Fruit fly (Drosophila melanogaster) whole organism, embryonic: ENCODE measurements around the gene CG34244.
A peak's percentile ranks its signal among the peaks of the same experiment; 100 is the strongest.

Source experiments
- B-H1 ChIP-seq: fragments of 200-800 bp; sonication (Bioruptor generic); IDR thresholded peaks from 3 replicates; pipeline ENCODE4 v1.3.6; 2022; ENCODE audit warnings: missing biosample characterization, missing genetic modification characterization
- BEAF-32 ChIP-seq: fragments of 200-800 bp; sonication (Bioruptor generic); optimal IDR thresholded peaks from 3 replicates; lab custom pipeline; 2017; ENCODE audit warnings: missing biosample characterization, missing genetic modification characterization, mild to moderate bottlenecking, moderate library complexity, missing genetic modification reagents
- CG10543 ChIP-seq: fragments of 200-800 bp; sonication (Bioruptor generic); optimal IDR thresholded peaks from 3 replicates; lab custom pipeline; 2017; ENCODE audit warnings: missing biosample characterization, mild to moderate bottlenecking, missing genetic modification characterization, moderate library complexity
- CG11093 ChIP-seq: fragments of 200-800 bp; sonication (Bioruptor generic); IDR thresholded peaks from 3 replicates; pipeline ENCODE4 v1.3.6; 2022; ENCODE audit warnings: missing biosample characterization, missing genetic modification characterization
- CG11247 ChIP-seq: fragments of 200-800 bp; sonication (Bioruptor generic); IDR thresholded peaks from 2 replicates; pipeline ENCODE4 v1.3.6; 2022; ENCODE audit warnings: missing biosample characterization, missing genetic modification characterization
- CG12942 ChIP-seq: fragments of 200-800 bp; sonication (Bioruptor generic); optimal IDR thresholded peaks from 3 replicates; lab custom pipeline; 2016; ENCODE audit warnings: missing biosample characterization, missing genetic modification characterization
- CG13123 ChIP-seq: fragments of 200-800 bp; sonication (Bioruptor generic); optimal IDR thresholded peaks from 2 replicates; lab custom pipeline; 2016; ENCODE audit warnings: missing biosample characterization, missing genetic modification characterization
- CG14014 ChIP-seq: fragments of 200-800 bp; sonication (Bioruptor generic); IDR thresholded peaks from 2 replicates; pipeline ENCODE4 v1.3.6; 2022; ENCODE audit warnings: missing biosample characterization, missing genetic modification characterization
- CG15479 ChIP-seq: fragments of 200-800 bp; sonication (Bioruptor generic); optimal IDR thresholded peaks from 3 replicates; lab custom pipeline; 2019; ENCODE audit warnings: missing biosample characterization, mild to moderate bottlenecking, missing genetic modification characterization, moderate library complexity
- CG15696 ChIP-seq: fragments of 200-800 bp; sonication (Bioruptor generic); optimal IDR thresholded peaks from 2 replicates; lab custom pipeline; 2019; ENCODE audit warnings: missing biosample characterization, mild to moderate bottlenecking, missing genetic modification characterization, moderate library complexity
- CG1602 ChIP-seq: fragments of 200-800 bp; sonication (Bioruptor generic); optimal IDR thresholded peaks from 3 replicates; lab custom pipeline; 2016; ENCODE audit warnings: missing biosample characterization, missing genetic modification characterization
- CG17568 ChIP-seq: fragments of 200-800 bp; sonication (Bioruptor generic); optimal IDR thresholded peaks from 2 replicates; lab custom pipeline; 2018; ENCODE audit warnings: missing biosample characterization, mild to moderate bottlenecking, missing genetic modification characterization, moderate library complexity
- CG18476 ChIP-seq: fragments of 200-800 bp; sonication (Bioruptor generic); optimal IDR thresholded peaks from 2 replicates; lab custom pipeline; 2016; ENCODE audit warnings: missing biosample characterization, mild to moderate bottlenecking, missing genetic modification characterization
- CG18619 ChIP-seq: fragments of 200-800 bp; sonication (Bioruptor generic); optimal IDR thresholded peaks from 3 replicates; lab custom pipeline; 2017; ENCODE audit warnings: missing biosample characterization, mild to moderate bottlenecking, missing genetic modification characterization
- CG2120 ChIP-seq: fragments of 200-800 bp; sonication (Bioruptor generic); optimal IDR thresholded peaks from 3 replicates; lab custom pipeline; 2016; ENCODE audit warnings: missing biosample characterization, missing genetic modification characterization
- CG3407 ChIP-seq: fragments of 200-800 bp; sonication (Bioruptor generic); optimal IDR thresholded peaks from 2 replicates; lab custom pipeline; 2018; ENCODE audit warnings: missing biosample characterization, mild to moderate bottlenecking, missing genetic modification characterization
- CG34422 ChIP-seq: fragments of 200-800 bp; sonication (Bioruptor generic); IDR thresholded peaks from 3 replicates; pipeline ENCODE4 v1.3.6; 2022; ENCODE audit warnings: missing biosample characterization, missing genetic modification characterization
- CG3838 ChIP-seq: fragments of 200-800 bp; sonication (Bioruptor generic); optimal IDR thresholded peaks from 3 replicates; lab custom pipeline; 2016; ENCODE audit warnings: missing biosample characterization, missing genetic modification characterization
- CG43689 ChIP-seq: fragments of 200-800 bp; sonication (Bioruptor generic); IDR thresholded peaks from 2 replicates; pipeline ENCODE4 v1.3.6; 2022; ENCODE audit warnings: missing biosample characterization, missing genetic modification characterization
- CG7928 ChIP-seq: fragments of 200-800 bp; sonication (Bioruptor generic); optimal IDR thresholded peaks from 2 replicates; lab custom pipeline; 2017; ENCODE audit warnings: missing biosample characterization, mild to moderate bottlenecking, missing genetic modification characterization
- CG9817 ChIP-seq: fragments of 200-800 bp; sonication (Bioruptor generic); optimal IDR thresholded peaks from 2 replicates; lab custom pipeline; 2018; ENCODE audit warnings: missing biosample characterization, mild to moderate bottlenecking, missing genetic modification characterization, moderate library complexity
- Dek ChIP-seq: fragments of 200-800 bp; sonication (Bioruptor generic); optimal IDR thresholded peaks from 3 replicates; lab custom pipeline; 2019; ENCODE audit warnings: missing biosample characterization, mild to moderate bottlenecking, missing genetic modification characterization, moderate library complexity
- Doc2 ChIP-seq: fragments of 200-800 bp; sonication (Bioruptor generic); IDR thresholded peaks from 2 replicates; pipeline ENCODE4 v1.3.6; 2022; ENCODE audit warnings: missing biosample characterization, missing genetic modification characterization
- Fer1 ChIP-seq: fragments of 200-800 bp; sonication (Bioruptor generic); optimal IDR thresholded peaks from 2 replicates; lab custom pipeline; 2017; ENCODE audit warnings: missing biosample characterization, mild to moderate bottlenecking, missing genetic modification characterization
- HLHmδ ChIP-seq: fragments of 200-800 bp; sonication (Bioruptor generic); optimal IDR thresholded peaks from 2 replicates; lab custom pipeline; 2018; ENCODE audit warnings: missing biosample characterization, mild to moderate bottlenecking, missing genetic modification characterization, moderate library complexity
- Hey ChIP-seq: fragments of 200-800 bp; sonication (Bioruptor generic); optimal IDR thresholded peaks from 3 replicates; lab custom pipeline; 2018; ENCODE audit warnings: missing biosample characterization, mild to moderate bottlenecking, missing genetic modification characterization
- Lim3 ChIP-seq: fragments of 200-800 bp; sonication (Bioruptor generic); IDR thresholded peaks from 2 replicates; pipeline ENCODE4 v1.3.6; 2022; ENCODE audit warnings: missing biosample characterization, missing genetic modification characterization
- Rx ChIP-seq: fragments of 200-800 bp; sonication (Bioruptor generic); IDR thresholded peaks from 2 replicates; pipeline ENCODE4 v1.3.6; 2022; ENCODE audit warnings: missing biosample characterization, missing genetic modification characterization
- Side ChIP-seq: fragments of 200-800 bp; sonication (Bioruptor generic); optimal IDR thresholded peaks from 2 replicates; lab custom pipeline; 2016; ENCODE audit warnings: missing biosample characterization, missing genetic modification characterization
- Taf1 ChIP-seq: fragments of 200-800 bp; sonication (Bioruptor generic); IDR thresholded peaks from 2 replicates; pipeline ENCODE4 v1.3.6; 2022; ENCODE audit warnings: missing biosample characterization, missing genetic modification characterization
- Trl ChIP-seq, 3 experiments: fragments of >200 bp in 2 of 3; fragments of 200-800 bp in 1 of 3; sonication (Bioruptor generic) in 1 of 3; optimal IDR thresholded peaks; 2 replicates in 1 of 3; 3 replicates in 2 of 3; lab custom pipeline; 2016 to 2017; ENCODE audit warnings: missing biosample characterization in 1 of 3, missing genetic modification characterization in 1 of 3
- YL-1 ChIP-seq: fragments of 200-800 bp; sonication (Bioruptor generic); optimal IDR thresholded peaks from 3 replicates; lab custom pipeline; 2017; ENCODE audit warnings: missing biosample characterization, mild to moderate bottlenecking, missing genetic modification characterization
- amos ChIP-seq: fragments of 200-800 bp; sonication (Bioruptor generic); IDR thresholded peaks from 2 replicates; pipeline ENCODE4 v1.3.6; 2022; ENCODE audit warnings: missing biosample characterization, missing genetic modification characterization; ENCODE audit not compliant: partially characterized antibody
- btn ChIP-seq: fragments of 200-800 bp; sonication (Bioruptor generic); optimal IDR thresholded peaks from 2 replicates; lab custom pipeline; 2016; ENCODE audit warnings: missing biosample characterization, missing genetic modification characterization
- dan ChIP-seq: fragments of 200-800 bp; sonication (Bioruptor generic); IDR thresholded peaks from 2 replicates; pipeline ENCODE4 v1.3.6; 2022; ENCODE audit warnings: missing biosample characterization, missing genetic modification characterization
- dpn ChIP-seq, 2 experiments: fragments of 200-800 bp; sonication (Bioruptor generic); optimal IDR thresholded peaks; 3 replicates each; lab custom pipeline; 2016; ENCODE audit warnings: missing biosample characterization in 2 of 2, missing genetic modification characterization in 2 of 2
- esg ChIP-seq: fragments of 200-800 bp; sonication (Bioruptor generic); conservative IDR thresholded peaks from 2 replicates; pipeline ENCODE4 v1.3.6; 2022; ENCODE audit warnings: missing biosample characterization, missing genetic modification characterization
- hb ChIP-seq: fragments of 200-800 bp; sonication (Bioruptor generic); IDR thresholded peaks from 3 replicates; pipeline ENCODE4 v1.3.6; 2022; ENCODE audit warnings: missing biosample characterization, missing genetic modification characterization; ENCODE audit not compliant: partially characterized antibody
- hbn ChIP-seq: fragments of 200-800 bp; sonication (Bioruptor generic); IDR thresholded peaks from 2 replicates; pipeline ENCODE4 v1.3.6; 2022; ENCODE audit warnings: missing biosample characterization, missing genetic modification characterization; ENCODE audit not compliant: partially characterized antibody
- insv ChIP-seq, 2 experiments: fragments of 200-800 bp; sonication (Bioruptor generic); optimal IDR thresholded peaks; 3 replicates each; lab custom pipeline; 2016 to 2018; ENCODE audit warnings: missing biosample characterization in 2 of 2, missing genetic modification characterization in 2 of 2
- ken ChIP-seq: fragments of 200-800 bp; sonication (Bioruptor generic); IDR thresholded peaks from 3 replicates; pipeline ENCODE4 v1.3.6; 2022; ENCODE audit warnings: missing biosample characterization, missing genetic modification characterization
- pb ChIP-seq: fragments of 200-800 bp; sonication (Bioruptor generic); optimal IDR thresholded peaks from 3 replicates; lab custom pipeline; 2016; ENCODE audit warnings: missing biosample characterization, missing genetic modification characterization
- psq ChIP-seq: fragments of 200-800 bp; sonication (Bioruptor generic); optimal IDR thresholded peaks from 2 replicates; lab custom pipeline; 2017; ENCODE audit warnings: missing biosample characterization, missing genetic modification characterization
- rib ChIP-seq: fragments of 200-800 bp; sonication (Bioruptor generic); IDR thresholded peaks from 2 replicates; pipeline ENCODE4 v1.3.6; 2022; ENCODE audit warnings: missing biosample characterization, missing genetic modification characterization
- row ChIP-seq: fragments of 200-800 bp; sonication (Bioruptor generic); IDR thresholded peaks from 3 replicates; pipeline ENCODE4 v1.3.6; 2022; ENCODE audit warnings: missing biosample characterization, missing genetic modification characterization
- ssp ChIP-seq: fragments of 200-800 bp; sonication (Bioruptor generic); IDR thresholded peaks from 2 replicates; pipeline ENCODE4 v1.3.6; 2022; ENCODE audit warnings: missing biosample characterization, missing genetic modification characterization
- usp ChIP-seq: fragments of >200 bp; optimal IDR thresholded peaks from 2 replicates; lab custom pipeline; 2017; ENCODE audit warnings: missing biosample characterization, missing genetic modification characterization
- z ChIP-seq: fragments of 200-800 bp; sonication (Bioruptor generic); IDR thresholded peaks from 3 replicates; pipeline ENCODE4 v1.3.6; 2022; ENCODE audit warnings: missing biosample characterization, missing genetic modification characterization

The CG34244 gene

dm6 chr3L:14272109-14273070, 36.6 kb upstream of the CG34244 start (continued):
- TF ChIP-seq z (GFP tag; lab: Robert Waterston, UW) (no peak), HLHmδ (no peak), Trl (optimal IDR thresholded peaks at IDR 0.05; lab: Kevin White, UChicago) (peak; percentile 83 to 86), Trl (GFP tag; optimal IDR thresholded peaks at IDR 0.05; lab: Kevin White, UChicago) (no peak), Dek (tag; lab: Kevin White, UChicago) (peak; percentile 84), CG14014 (GFP tag; lab: Robert Waterston, UW) (peak; percentile 58; the same call in 1 of the 2 replicates), btn (GFP tag; lab: Kevin White, UChicago) (no peak), hbn (GFP tag; lab: Robert Waterston, UW) (peak; percentile 41; the same call in 1 of the 2 replicates), Side (GFP tag; lab: Kevin White, UChicago) (no peak), ken (GFP tag; lab: Robert Waterston, UW) (peak; percentile 70; the same call in 2 of the 3 replicates), CG15479 (GFP tag; lab: Kevin White, UChicago) (peak; percentile 10), Lim3 (GFP tag; lab: Robert Waterston, UW) (no peak), CG18476 (peak; percentile 78), CG34422 (GFP tag; lab: Robert Waterston, UW) (peak; percentile 73; the same call in 1 of the 3 replicates), CG11093 (GFP tag; lab: Robert Waterston, UW) (peak; percentile 75; the same call in 2 of the 3 replicates), row (peak; percentile 86), Rx (peak; percentile 59), Hey (tag; lab: Kevin White, UChicago) (no peak), insv (GFP tag; optimal IDR thresholded peaks at IDR 0.05; lab: Kevin White, UChicago) (peak in 1 of 2 experiments; percentile 36), pb (GFP tag; lab: Kevin White, UChicago) (no peak), ssp (no peak; the same call in 1 of the 2 replicates), CG18619 (GFP tag; lab: Kevin White, UChicago) (peak; percentile 93), CG17568 (GFP tag; lab: Kevin White, UChicago) (peak; percentile 75), BEAF-32 (GFP tag; lab: Kevin White, UChicago) (no peak), amos (GFP tag; lab: Robert Waterston, UW) (no peak), hb (GFP tag; lab: Robert Waterston, UW) (no peak), CG3838 (GFP tag; lab: Kevin White, UChicago) (no peak), YL-1 (GFP tag; lab: Kevin White, UChicago) (peak; percentile 59), rib (GFP tag; lab: Robert Waterston, UW) (no peak), Fer1 (peak; percentile 87), CG12942 (peak; percentile 83), CG10543 (peak; percentile 70), CG7928 (GFP tag; lab: Kevin White, UChicago) (no peak), Doc2 (GFP tag; lab: Robert Waterston, UW) (no peak), CG9817 (tag; lab: Kevin White, UChicago) (peak; percentile 80), B-H1 (GFP tag; lab: Robert Waterston, UW) (peak; percentile 37; the same call in 1 of the 3 replicates), CG43689 (GFP tag; lab: Robert Waterston, UW) (0 out of 2 replicates have a peak, but pooled peaks have one; percentile 9), psq (peak; percentile 76), CG3407 (GFP tag; lab: Kevin White, UChicago) (peak; percentile 87), Taf1 (0 out of 2 replicates have a peak, but pooled peaks have one; percentile 38), dan (no peak), CG13123 (GFP tag; lab: Kevin White, UChicago) (peak; percentile 46), CG1602 (GFP tag; lab: Kevin White, UChicago) (peak; percentile 90), CG2120 (peak; percentile 63), CG15696 (tag; lab: Kevin White, UChicago) (peak; percentile 77), esg (GFP tag; lab: Robert Waterston, UW) (peak; percentile 75), CG11247 (GFP tag; lab: Robert Waterston, UW) (peak; percentile 60; the same call in 1 of the 2 replicates), dpn (GFP tag; optimal IDR thresholded peaks at IDR 0.05; lab: Kevin White, UChicago) (peak in 1 of 2 experiments; percentile 83), usp (GFP tag; lab: Kevin White, UChicago) (no peak)
